Worm (Caenorhabditis elegans) whole organism, L3 larva: ENCODE results near the gene egl-36.

Experiments
- R02D3.7 ChIP-seq: fragments of 150-350 bp; optimal IDR thresholded peaks from 2 replicates; lab custom pipeline; 2014; ENCODE audit warnings: missing biosample characterization, missing genetic modification characterization
- ZK546.5 ChIP-seq: sonication (generic microtip); optimal IDR thresholded peaks from 2 replicates; lab custom pipeline; 2017; ENCODE audit warnings: missing biosample characterization, missing genetic modification characterization
- aly-2 ChIP-seq: fragments of 150-350 bp; optimal IDR thresholded peaks from 2 replicates; lab custom pipeline; 2014; ENCODE audit warnings: missing biosample characterization, missing genetic modification characterization
- ceh-28 ChIP-seq: fragments of 150-350 bp; optimal IDR thresholded peaks from 2 replicates; lab custom pipeline; 2014; ENCODE audit warnings: missing biosample characterization, missing genetic modification reagents, missing genetic modification characterization
- ceh-82 ChIP-seq: fragments of 150-350 bp; optimal IDR thresholded peaks from 2 replicates; lab custom pipeline; 2014; ENCODE audit warnings: missing biosample characterization, missing genetic modification characterization
- ceh-9 ChIP-seq: sonication (generic microtip); optimal IDR thresholded peaks from 2 replicates; lab custom pipeline; 2018; ENCODE audit warnings: missing biosample characterization, missing genetic modification characterization
- egl-27 ChIP-seq: sonication (generic microtip); optimal IDR thresholded peaks from 4 replicates; lab custom pipeline; 2017; ENCODE audit warnings: missing biosample characterization, missing genetic modification reagents, missing genetic modification characterization
- egl-5 ChIP-seq: fragments of 150-350 bp; optimal IDR thresholded peaks from 2 replicates; lab custom pipeline; 2017; ENCODE audit warnings: missing biosample characterization, missing genetic modification reagents, missing genetic modification characterization, inconsistent platforms
- elt-2 ChIP-seq: sonication (generic microtip); optimal IDR thresholded peaks from 2 replicates; lab custom pipeline; 2016; ENCODE audit warnings: missing genetic modification reagents, mild to moderate bottlenecking, missing genetic modification characterization, missing compliant biosample characterization
- elt-3 ChIP-seq, 3 experiments: fragments of 150-350 bp in 1 of 3; sonication (generic microtip) in 2 of 3; optimal IDR thresholded peaks; 2 replicates in 2 of 3; 4 replicates in 1 of 3; lab custom pipeline; 2014 to 2017; ENCODE audit warnings: missing biosample characterization in 3 of 3, missing genetic modification characterization in 3 of 3
- eor-1 ChIP-seq, 2 experiments: fragments of 150-350 bp; optimal IDR thresholded peaks; 2 replicates each; lab custom pipeline; 2014 to 2018; ENCODE audit warnings: missing biosample characterization in 2 of 2, missing genetic modification characterization in 2 of 2
- fkh-10 ChIP-seq: sonication (generic microtip); optimal IDR thresholded peaks from 2 replicates; lab custom pipeline; 2017; ENCODE audit warnings: missing biosample characterization, missing genetic modification reagents, missing genetic modification characterization
- fkh-2 ChIP-seq: fragments of 150-350 bp; optimal IDR thresholded peaks from 2 replicates; lab custom pipeline; 2014; ENCODE audit warnings: missing biosample characterization, missing genetic modification reagents, missing genetic modification characterization
- jun-1 ChIP-seq: fragments of 150-350 bp; optimal IDR thresholded peaks from 2 replicates; lab custom pipeline; 2014; ENCODE audit warnings: missing biosample characterization, missing genetic modification reagents, missing genetic modification characterization
- lin-15B ChIP-seq: fragments of 150-350 bp; optimal IDR thresholded peaks from 2 replicates; lab custom pipeline; 2014; ENCODE audit warnings: missing biosample characterization, missing genetic modification characterization
- lin-39 ChIP-seq: fragments of 150-350 bp; optimal IDR thresholded peaks from 2 replicates; lab custom pipeline; 2018; ENCODE audit warnings: missing biosample characterization, missing genetic modification reagents, missing genetic modification characterization
- nhr-12 ChIP-seq: fragments of 150-350 bp; optimal IDR thresholded peaks from 2 replicates; lab custom pipeline; 2014; ENCODE audit warnings: missing biosample characterization, missing genetic modification characterization
- nhr-23 ChIP-seq: fragments of 150-350 bp; optimal IDR thresholded peaks from 2 replicates; lab custom pipeline; 2014; ENCODE audit warnings: missing biosample characterization, missing genetic modification reagents, missing genetic modification characterization
- nhr-237 ChIP-seq: fragments of 150-350 bp; optimal IDR thresholded peaks from 2 replicates; lab custom pipeline; 2014; ENCODE audit warnings: missing biosample characterization, missing genetic modification characterization
- nhr-25 ChIP-seq: sonication (generic microtip); optimal IDR thresholded peaks from 2 replicates; lab custom pipeline; 2017; ENCODE audit warnings: missing biosample characterization, missing genetic modification characterization
- nhr-28 ChIP-seq: fragments of 150-350 bp; optimal IDR thresholded peaks from 2 replicates; lab custom pipeline; 2014; ENCODE audit warnings: missing biosample characterization, missing genetic modification characterization
- nhr-43 ChIP-seq: sonication (generic microtip); optimal IDR thresholded peaks from 2 replicates; lab custom pipeline; 2016; ENCODE audit warnings: mild to moderate bottlenecking, missing genetic modification characterization, missing compliant biosample characterization; ENCODE audit not compliant: poor library complexity, severe bottlenecking
- nhr-67 ChIP-seq: fragments of 150-350 bp; optimal IDR thresholded peaks from 2 replicates; lab custom pipeline; 2014; ENCODE audit warnings: missing biosample characterization, missing genetic modification characterization
- nhr-76 ChIP-seq: fragments of 150-350 bp; sonication (generic microtip); optimal IDR thresholded peaks from 5 replicates; lab custom pipeline; 2014; ENCODE audit warnings: missing biosample characterization, missing genetic modification characterization
- nhr-77 ChIP-seq: fragments of 150-350 bp; optimal IDR thresholded peaks from 2 replicates; lab custom pipeline; 2014; ENCODE audit warnings: missing biosample characterization, missing genetic modification characterization
- pha-4 ChIP-seq: fragments of 150-350 bp; optimal IDR thresholded peaks from 2 replicates; lab custom pipeline; 2014; ENCODE audit warnings: missing biosample characterization, missing genetic modification reagents, missing genetic modification characterization
- sea-2 ChIP-seq: fragments of 150-350 bp; sonication (generic microtip); optimal IDR thresholded peaks from 4 replicates; lab custom pipeline; 2014; ENCODE audit warnings: missing biosample characterization, missing genetic modification reagents, missing genetic modification characterization
- skn-1 ChIP-seq: fragments of 150-350 bp; optimal IDR thresholded peaks from 2 replicates; lab custom pipeline; 2014; ENCODE audit warnings: missing biosample characterization, missing genetic modification characterization
- snpc-4 ChIP-seq: fragments of 150-350 bp; optimal IDR thresholded peaks from 2 replicates; lab custom pipeline; 2014; ENCODE audit warnings: missing biosample characterization, missing genetic modification characterization
- tbx-2 ChIP-seq: sonication (generic microtip); optimal IDR thresholded peaks from 2 replicates; lab custom pipeline; 2016; ENCODE audit warnings: mild to moderate bottlenecking, missing genetic modification characterization, missing compliant biosample characterization
- unc-39 ChIP-seq: sonication (generic microtip); optimal IDR thresholded peaks from 4 replicates; lab custom pipeline; 2017; ENCODE audit warnings: missing biosample characterization, missing genetic modification characterization
- unc-62 ChIP-seq: fragments of 150-350 bp; sonication (generic microtip); optimal IDR thresholded peaks from 4 replicates; lab custom pipeline; 2014; ENCODE audit warnings: missing biosample characterization, missing genetic modification reagents, missing genetic modification characterization
- ztf-11 ChIP-seq: fragments of 150-350 bp; optimal IDR thresholded peaks from 2 replicates; lab custom pipeline; 2014; ENCODE audit warnings: missing biosample characterization, missing genetic modification characterization

Gene egl-36

DNA sequence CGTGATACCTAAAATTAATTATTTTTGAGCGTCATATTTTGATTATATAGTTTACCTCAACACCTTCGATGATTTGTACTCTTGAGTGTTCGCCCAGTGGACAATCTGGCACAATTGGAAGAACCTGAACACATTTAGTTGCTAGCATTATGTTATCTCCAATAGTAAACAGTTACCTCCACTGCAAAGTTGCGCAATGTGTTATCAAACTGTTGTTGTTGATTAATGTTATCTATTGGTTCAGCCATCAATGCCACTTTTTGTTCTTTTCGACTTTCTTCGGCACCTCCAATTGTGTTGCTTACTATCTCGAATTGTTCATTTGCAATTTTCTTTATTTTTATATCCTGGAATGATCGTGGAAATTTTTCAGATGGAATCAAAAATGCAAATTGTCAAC lies 20.4 kb downstream of the egl-36 start:
- no peak for TF ChIP-seq nhr-28 (tag; lab: Kevin White, UChicago)
- TF ChIP-seq fkh-2 (tag; lab: Kevin White, UChicago) = no peak
- TF ChIP-seq tbx-2 (tag; lab: Kevin White, UChicago) = no peak
- TF ChIP-seq unc-39 (tag; lab: Kevin White, UChicago) = no peak
- TF ChIP-seq unc-62 (GFP tag; lab: Kevin White, UChicago) = no peak
- TF ChIP-seq R02D3.7 (tag; lab: Kevin White, UChicago) = no peak
- no peak for TF ChIP-seq skn-1
- no peak for TF ChIP-seq snpc-4 (tag; lab: Kevin White, UChicago)
- TF ChIP-seq ztf-11 (tag; lab: Kevin White, UChicago) = no peak
- TF ChIP-seq jun-1 (tag; lab: Kevin White, UChicago) = no peak
- TF ChIP-seq sea-2 (GFP tag; lab: Kevin White, UChicago) = no peak
- no peak for TF ChIP-seq egl-27 (tag; lab: Kevin White, UChicago)
- no peak for TF ChIP-seq egl-5 (tag; lab: Kevin White, UChicago)
- no peak for TF ChIP-seq lin-39
- no peak for TF ChIP-seq nhr-25 (tag; lab: Kevin White, UChicago)
- TF ChIP-seq ceh-28 (tag; lab: Kevin White, UChicago) = no peak

DNA sequence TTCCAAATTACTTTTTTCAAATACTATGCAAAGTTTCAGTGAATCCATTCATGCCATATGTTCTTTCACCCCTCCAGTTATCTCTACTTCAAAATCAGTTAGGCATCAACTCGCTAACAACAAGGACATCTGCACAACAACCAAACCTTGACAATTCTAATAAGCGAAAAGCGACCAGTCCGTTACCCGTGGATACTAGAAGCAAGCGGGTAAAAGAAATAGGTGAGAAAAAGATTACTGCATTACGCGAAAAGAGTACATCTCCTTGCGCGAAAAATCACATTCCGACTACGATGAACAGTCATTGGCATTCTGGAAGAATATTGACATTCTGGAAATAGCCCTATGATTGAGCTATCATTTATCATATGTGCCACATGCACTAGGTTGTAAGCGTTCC lies 22.1 kb downstream of the egl-36 start:
- TF ChIP-seq egl-5 (tag; lab: Kevin White, UChicago) = no peak
- no peak for TF ChIP-seq elt-2
- TF ChIP-seq ztf-11 (tag; lab: Kevin White, UChicago) = no peak
- TF ChIP-seq egl-27 (tag; lab: Kevin White, UChicago) = no peak
- TF ChIP-seq pha-4 = no peak
- TF ChIP-seq nhr-23 (tag; lab: Kevin White, UChicago) = peak; percentile 26
- TF ChIP-seq nhr-43 (tag; lab: Kevin White, UChicago) = peak; percentile 14
- TF ChIP-seq fkh-10 = no peak
- TF ChIP-seq aly-2 (tag; lab: Kevin White, UChicago) = no peak

- TF ChIP-seq ZK546.5 (tag; lab: Kevin White, UChicago) = no peak
- TF ChIP-seq sea-2 (GFP tag; lab: Kevin White, UChicago) = no peak
- no peak for TF ChIP-seq elt-3 (tag; optimal IDR thresholded peaks at IDR 0.05; lab: Kevin White, UChicago)
Measured at ce11 chrX:10757608-10758007, 23.5 kb downstream of the egl-36 start, which contains the start of gene R07A4.4. Gene R07A4.4, minus strand, starts transcription at chrX:10757708.

DNA sequence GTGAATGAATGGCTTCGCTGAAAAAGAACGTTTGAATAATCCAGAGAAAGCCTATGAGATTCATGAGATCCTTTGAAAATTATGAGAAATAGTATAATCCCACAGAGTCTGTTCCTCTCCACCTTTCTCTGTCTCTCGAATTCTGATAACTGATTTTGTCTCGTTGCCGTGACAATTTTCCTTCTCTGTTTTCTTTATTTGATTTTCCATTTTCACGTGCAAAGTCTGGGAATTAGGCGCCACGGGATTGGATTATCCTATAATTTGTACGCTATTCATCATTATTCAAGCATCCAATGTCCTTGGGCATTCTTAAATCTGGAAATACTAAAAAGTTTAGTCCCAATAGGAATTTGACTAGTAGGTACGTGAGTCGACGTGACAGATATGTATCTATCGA lies 24.3 kb downstream of the egl-36 start:
- no peak for TF ChIP-seq nhr-67 (tag; lab: Kevin White, UChicago)
- TF ChIP-seq unc-39 (tag; lab: Kevin White, UChicago) = no peak
- TF ChIP-seq ZK546.5 (tag; lab: Kevin White, UChicago) = no peak

DNA sequence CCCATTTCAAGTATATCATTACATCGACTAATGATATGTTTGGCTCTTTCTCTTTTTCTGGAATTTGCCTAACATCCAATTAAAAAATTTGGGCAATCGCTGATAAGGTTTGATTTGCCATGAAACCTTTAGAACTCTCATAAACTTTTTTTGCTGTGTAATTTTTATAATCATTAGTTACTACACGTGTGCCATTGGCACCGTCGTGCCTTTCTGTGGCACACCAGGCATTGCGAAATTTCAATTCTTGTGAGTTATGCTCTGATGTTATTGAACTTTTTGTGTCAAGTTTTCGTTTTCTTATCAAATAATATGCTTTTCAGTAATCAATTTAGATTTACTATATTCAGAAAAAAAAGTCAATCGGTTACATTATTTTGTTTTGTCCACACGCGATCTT lies 26.8 kb downstream of the egl-36 start:
- TF ChIP-seq elt-2 (peak; percentile 54), nhr-12 (tag; lab: Kevin White, UChicago) (no peak)

ce11 chrX:10763383-10763782 lies 29.3 kb downstream of the egl-36 start:
- TF ChIP-seq ceh-9 (tag; lab: Kevin White, UChicago) = no peak
- no peak for TF ChIP-seq ceh-82 (tag; lab: Kevin White, UChicago)
- TF ChIP-seq elt-2 = no peak
- no peak for TF ChIP-seq nhr-77 (tag; lab: Kevin White, UChicago)
- TF ChIP-seq eor-1 (tag; optimal IDR thresholded peaks at IDR 0.05; lab: Kevin White, UChicago) = no peak
- no peak for TF ChIP-seq egl-5 (tag; lab: Kevin White, UChicago)
- no peak for TF ChIP-seq nhr-12 (tag; lab: Kevin White, UChicago)
- no peak for TF ChIP-seq R02D3.7 (tag; lab: Kevin White, UChicago)
- TF ChIP-seq nhr-237 = no peak
- no peak for TF ChIP-seq pha-4
- TF ChIP-seq nhr-76 = no peak
- TF ChIP-seq lin-15B (tag; lab: Kevin White, UChicago) = no peak
